Worm (Caenorhabditis elegans): ENCODE results near the gene Y49F6C.2.

Gene Y49F6C.2

ce11 chrII:3347940-3348610 lies 30.3 kb upstream of the Y49F6C.2 start, which contains the start of the genes F14D2.14 and bath-29 (continued):
- TF ChIP-seq ceh-91 (GFP tag; IDR thresholded peaks at IDR 0.05) (no peak), zfh-2 (GFP tag; conservative IDR thresholded peaks at IDR 0.05) (no peak), nfya-1 (tag; optimal IDR thresholded peaks at IDR 0.05; ENCODE audit: borderline replicate concordance, insufficient read depth) (no peak), tbx-9 (tag; optimal IDR thresholded peaks at IDR 0.05; ENCODE audit: borderline replicate concordance) (no peak), ztf-25 (GFP tag; IDR thresholded peaks at IDR 0.05) (no peak), bed-2 (GFP tag; IDR thresholded peaks at IDR 0.05) (no peak), nhr-27 (tag; optimal IDR thresholded peaks at IDR 0.05) (no peak), F10E7.11 (tag; optimal IDR thresholded peaks at IDR 0.05) (no peak)

DNA sequence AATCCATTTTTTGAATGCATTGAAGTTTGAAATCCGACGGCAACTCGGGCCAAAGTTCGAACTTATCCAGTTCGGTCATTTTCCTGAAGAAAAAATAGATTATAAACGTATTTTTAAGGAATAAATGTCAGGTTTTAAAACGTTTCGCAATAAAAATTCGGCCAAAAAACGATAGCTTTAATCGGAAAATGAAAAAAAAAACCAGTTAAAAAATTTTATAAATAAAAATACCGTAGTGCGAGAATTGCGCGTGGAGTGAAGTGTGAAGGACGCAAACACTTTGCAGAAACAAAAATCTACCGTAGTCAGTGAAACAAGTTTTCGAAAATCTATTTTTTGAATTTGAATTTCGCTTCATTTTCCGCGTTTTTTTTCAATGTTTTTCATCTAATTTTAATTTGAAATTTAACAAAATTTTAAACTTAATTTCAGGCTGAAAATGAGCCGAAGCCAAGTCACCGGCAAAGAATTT lies 28.5 kb upstream of the Y49F6C.2 start, which contains the start of gene F14D2.8:
Gene F14D2.8, minus strand, starts transcription at position 51 of the 472 bp plus-strand sequence.
- peak; percentile 68 for TF ChIP-seq madf-6 (GFP tag; IDR thresholded peaks at IDR 0.05)
- no peak for TF ChIP-seq snpc-1.3 (tag; optimal IDR thresholded peaks at IDR 0.05; ENCODE audit: insufficient read depth)
- no peak for TF ChIP-seq F49E8.2 (tag; optimal IDR thresholded peaks at IDR 0.05; ENCODE audit: insufficient read depth)
- peak; percentile 86 for TF ChIP-seq lsl-1 (GFP tag; optimal IDR thresholded peaks at IDR 0.05)
- TF ChIP-seq Y56A3A.18 (GFP tag; IDR thresholded peaks at IDR 0.05), result no peak
- TF ChIP-seq D2030.7 (GFP tag; IDR thresholded peaks at IDR 0.05), result peak; percentile 25; the same call in 1 of the 2 replicates
- TF ChIP-seq madf-8 (GFP tag; conservative IDR thresholded peaks at IDR 0.05), result 0 out of 2 replicates have a peak, but pooled peaks have one; percentile 6

- no peak for TF ChIP-seq rec-8 (tag; optimal IDR thresholded peaks at IDR 0.05)
- TF ChIP-seq T26A5.8 (tag; optimal IDR thresholded peaks at IDR 0.05), result no peak
- TF ChIP-seq Y95B8A.8 (GFP tag; IDR thresholded peaks at IDR 0.05), result no peak
Measured at ce11 chrII:3358834-3359233, 19.5 kb upstream of the Y49F6C.2 start, which contains the start of the genes lido-14 and bath-27. TSS of gene lido-14 (plus strand) at chrII:3359134. TSS of gene bath-27 (plus strand) at chrII:3359139.

DNA sequence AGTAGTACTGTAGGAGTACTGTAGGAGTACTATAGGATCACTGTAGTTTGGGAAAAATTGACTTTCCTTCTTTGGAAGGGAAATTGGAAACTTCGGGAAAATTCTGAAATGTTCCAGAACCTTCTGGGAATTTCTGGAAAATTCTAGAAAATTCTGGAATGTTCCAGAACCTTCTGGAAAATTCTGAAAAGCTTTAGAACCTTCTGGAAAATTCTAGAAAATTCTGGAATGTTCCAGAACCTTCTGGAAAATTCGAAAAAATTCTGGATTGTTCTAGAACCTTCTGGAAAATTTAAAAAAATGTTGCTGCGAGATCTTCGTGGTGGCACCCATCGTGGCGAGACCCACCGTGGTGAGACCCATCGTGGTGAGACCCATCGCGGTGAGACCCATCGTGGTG lies 12.8 kb upstream of the Y49F6C.2 start:
- TF ChIP-seq cebp-2 (GFP tag; IDR thresholded peaks at IDR 0.05) (0 out of 2 replicates have a peak, but pooled peaks have one; percentile 42), madf-6 (GFP tag; IDR thresholded peaks at IDR 0.05) (0 out of 2 replicates have a peak, but pooled peaks have one; percentile 20), F33H1.4 (GFP tag; IDR thresholded peaks at IDR 0.05) (peak; percentile 45), dox-1 (GFP tag; IDR thresholded peaks at IDR 0.05) (peak; percentile 69), hsf-1 (GFP tag; IDR thresholded peaks at IDR 0.05) (peak; percentile 96), pbrm-1 (GFP tag; IDR thresholded peaks at IDR 0.05) (0 out of 2 replicates have a peak, but pooled peaks have one; percentile 44)

DNA sequence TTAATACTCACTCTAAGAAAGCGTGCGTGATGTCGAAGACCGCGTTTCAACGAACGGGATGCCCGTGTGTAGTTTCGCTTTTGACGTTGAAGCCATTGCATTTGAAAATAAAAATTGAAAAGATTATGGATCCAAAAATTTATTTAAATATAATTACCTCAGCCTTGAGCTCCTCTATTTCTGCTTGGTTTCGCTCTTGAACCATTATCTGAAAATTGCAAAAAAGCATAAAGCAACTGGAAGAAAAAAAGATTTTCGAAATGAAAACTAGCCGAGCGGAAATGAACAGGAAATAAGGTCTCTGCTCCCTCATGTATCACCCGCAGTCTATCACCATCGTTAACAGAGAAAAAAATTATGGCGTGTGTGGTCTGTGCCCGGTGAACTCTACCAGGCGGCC lies 11.3 kb upstream of the Y49F6C.2 start, which contains the start of gene Y49F6C.6:
Gene Y49F6C.6, minus strand, starts transcription at position 101 of the 400 bp plus-strand sequence.
- no peak for TF ChIP-seq F57C9.4 (tag; optimal IDR thresholded peaks at IDR 0.05)
- TF ChIP-seq lsy-27 (tag; optimal IDR thresholded peaks at IDR 0.05; ENCODE audit: borderline replicate concordance, insufficient read depth), result no peak
- no peak for TF ChIP-seq ceh-79 (tag; optimal IDR thresholded peaks at IDR 0.05)

ce11 chrII:3368097-3368496 lies 10.3 kb upstream of the Y49F6C.2 start, which contains the start of gene Y49F6C.7:
TSS of gene Y49F6C.7 (minus strand) at chrII:3368197.
- TF ChIP-seq Y56A3A.18 (GFP tag; IDR thresholded peaks at IDR 0.05) (no peak), hlh-12 (tag; optimal IDR thresholded peaks at IDR 0.05) (no peak)

Measured in whole organism, young adult.